Worm (Caenorhabditis elegans): ENCODE measurements around the gene srz-13.

Gene srz-13

DNA sequence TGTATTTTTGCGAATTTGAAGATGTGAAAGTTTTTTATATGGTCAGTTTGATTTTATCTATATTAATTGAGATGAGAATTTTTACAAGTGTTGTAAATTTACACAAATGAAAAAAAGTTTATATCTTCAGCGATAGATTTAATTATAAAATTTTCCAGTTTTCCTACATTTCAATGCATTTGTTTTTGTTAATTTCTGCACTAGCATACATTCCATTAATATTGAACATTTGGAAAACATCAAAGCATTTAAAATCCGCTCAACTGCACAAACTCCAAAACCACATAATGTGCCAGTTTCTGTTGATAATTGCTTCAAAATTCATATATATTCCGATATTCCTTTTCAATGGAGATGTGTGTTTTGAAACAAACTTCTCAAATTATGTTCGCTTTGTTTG, 708 bp downstream of the srz-13 start, which contains the start of gene srh-277:
Gene srh-277 (plus strand): TSS at position 301 of the 400 bp plus-strand sequence.
- TF ChIP-seq sem-4 (tag; optimal IDR thresholded peaks at IDR 0.05) = no peak
- TF ChIP-seq C34F6.9 (tag; optimal IDR thresholded peaks at IDR 0.05) = no peak
- no peak for TF ChIP-seq nhr-6 (tag; optimal IDR thresholded peaks at IDR 0.05)
- TF ChIP-seq lin-11 (tag; optimal IDR thresholded peaks at IDR 0.05) = no peak
- TF ChIP-seq lin-39 (tag; optimal IDR thresholded peaks at IDR 0.05) = no peak
- TF ChIP-seq elt-1 (tag; optimal IDR thresholded peaks at IDR 0.05) = no peak

DNA sequence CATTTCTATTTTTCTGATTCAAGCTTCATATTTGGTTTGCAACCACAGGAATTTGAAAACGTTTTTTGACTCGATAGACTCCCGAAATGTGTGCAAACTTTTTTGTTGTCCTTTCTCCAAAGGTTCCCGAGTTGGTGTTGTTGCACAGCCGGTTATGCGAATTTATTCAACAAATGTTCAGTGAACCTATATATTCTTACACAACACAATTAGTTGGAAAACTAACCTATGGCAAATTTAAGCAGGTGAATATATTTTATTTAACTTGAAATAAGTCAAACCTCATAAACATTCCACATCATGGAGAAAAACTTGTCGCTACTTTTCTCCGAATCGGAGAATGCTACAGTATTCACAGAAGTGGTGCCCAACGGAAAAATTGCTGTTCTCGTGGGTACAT, 1.1 kb downstream of the srz-13 start, which contains the start of gene srz-14:
Gene srz-14 (plus strand): TSS at position 301 of the 400 bp plus-strand sequence.
- TF ChIP-seq gmeb-1 (tag; optimal IDR thresholded peaks at IDR 0.05) (no peak), mbf-1 (tag; optimal IDR thresholded peaks at IDR 0.05) (no peak), ceh-82 (tag; optimal IDR thresholded peaks at IDR 0.05) (no peak), ztf-4 (tag; optimal IDR thresholded peaks at IDR 0.05) (no peak), peb-1 (tag; optimal IDR thresholded peaks at IDR 0.05) (no peak), ztf-11 (tag; optimal IDR thresholded peaks at IDR 0.05) (no peak), R02D3.7 (tag; optimal IDR thresholded peaks at IDR 0.05) (no peak), nhr-21 (tag; optimal IDR thresholded peaks at IDR 0.05) (no peak), nhr-12 (tag; optimal IDR thresholded peaks at IDR 0.05) (no peak), ztf-1 (GFP tag; conservative IDR thresholded peaks at IDR 0.05) (no peak), lin-39 (tag; optimal IDR thresholded peaks at IDR 0.05) (no peak)

DNA sequence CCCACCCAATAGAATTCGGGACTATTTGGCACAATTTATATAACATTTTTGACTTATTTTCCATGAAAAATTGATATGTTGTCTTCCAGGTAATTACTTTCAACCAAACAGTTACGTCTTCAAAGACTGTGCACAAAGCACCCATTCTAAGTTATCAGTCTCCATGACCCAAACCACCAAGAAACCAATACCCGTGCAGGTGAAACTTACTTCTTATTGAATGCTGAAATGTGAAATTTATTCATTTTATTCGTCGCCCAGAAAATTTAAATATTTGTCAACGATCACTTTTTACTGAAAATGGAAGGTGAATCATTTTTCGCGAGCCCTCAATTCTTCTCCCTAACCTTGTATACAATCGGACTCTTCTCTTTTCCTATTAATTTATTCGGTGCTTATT, 8.3 kb downstream of the srz-13 start, which contains the start of gene srh-281:
Gene srh-281 (plus strand): TSS at position 301 of the 400 bp plus-strand sequence.
- TF ChIP-seq nhr-21 (tag; optimal IDR thresholded peaks at IDR 0.05) (no peak), sem-4 (tag; optimal IDR thresholded peaks at IDR 0.05) (no peak), lin-39 (tag; optimal IDR thresholded peaks at IDR 0.05) (no peak), ceh-82 (tag; optimal IDR thresholded peaks at IDR 0.05) (no peak), gmeb-1 (tag; optimal IDR thresholded peaks at IDR 0.05) (no peak), elt-1 (tag; optimal IDR thresholded peaks at IDR 0.05) (no peak), sma-3 (GFP tag; optimal IDR thresholded peaks at IDR 0.05) (no peak), nhr-77 (tag; optimal IDR thresholded peaks at IDR 0.05) (no peak), mab-5 (tag; optimal IDR thresholded peaks at IDR 0.05) (no peak), nhr-10 (tag; optimal IDR thresholded peaks at IDR 0.05) (no peak), alr-1 (tag; optimal IDR thresholded peaks at IDR 0.05) (no peak), mdl-1 (tag; optimal IDR thresholded peaks at IDR 0.05) (no peak), dmd-4 (tag; optimal IDR thresholded peaks at IDR 0.05) (no peak), R02D3.7 (tag; optimal IDR thresholded peaks at IDR 0.05) (no peak), unc-39 (tag; optimal IDR thresholded peaks at IDR 0.05) (no peak)

ce11 chrV:16192114-16192513, 9.9 kb downstream of the srz-13 start, which contains the start of gene srh-279:
TSS of gene srh-279 (plus strand) at chrV:16192414.
- no peak for TF ChIP-seq C34F6.9 (tag; optimal IDR thresholded peaks at IDR 0.05)
- TF ChIP-seq aly-2 (tag; optimal IDR thresholded peaks at IDR 0.05) = no peak
- no peak for TF ChIP-seq lsy-2 (tag; optimal IDR thresholded peaks at IDR 0.05)
- no peak for TF ChIP-seq elt-1 (tag; optimal IDR thresholded peaks at IDR 0.05)
- no peak for TF ChIP-seq ztf-4 (tag; optimal IDR thresholded peaks at IDR 0.05)
- no peak for TF ChIP-seq egl-27 (tag; optimal IDR thresholded peaks at IDR 0.05)
- no peak for TF ChIP-seq dmd-4 (tag; optimal IDR thresholded peaks at IDR 0.05)
- TF ChIP-seq lin-13 (GFP tag; optimal IDR thresholded peaks at IDR 0.05) = no peak
- TF ChIP-seq unc-62 (GFP tag; optimal IDR thresholded peaks at IDR 0.05) = no peak
- TF ChIP-seq nhr-129 (tag; optimal IDR thresholded peaks at IDR 0.05) = no peak
- no peak for TF ChIP-seq fos-1 (tag; optimal IDR thresholded peaks at IDR 0.05)
- no peak for TF ChIP-seq skn-1 (tag; optimal IDR thresholded peaks at IDR 0.05)
- no peak for TF ChIP-seq ama-1 (optimal IDR thresholded peaks at IDR 0.05)
- TF ChIP-seq unc-55 (GFP tag; optimal IDR thresholded peaks at IDR 0.05) = no peak
- no peak for TF ChIP-seq ceh-82 (tag; optimal IDR thresholded peaks at IDR 0.05)

- TF ChIP-seq R02D3.7 (tag; optimal IDR thresholded peaks at IDR 0.05) (no peak), alr-1 (tag; optimal IDR thresholded peaks at IDR 0.05) (no peak), Y55F3AM.14 (GFP tag; optimal IDR thresholded peaks at IDR 0.05) (no peak), egl-27 (tag; optimal IDR thresholded peaks at IDR 0.05) (no peak), zag-1 (tag; optimal IDR thresholded peaks at IDR 0.05) (no peak), nhr-77 (tag; optimal IDR thresholded peaks at IDR 0.05) (no peak), blmp-1 (tag; optimal IDR thresholded peaks at IDR 0.05; ENCODE audit: insufficient read depth) (no peak), nhr-6 (tag; optimal IDR thresholded peaks at IDR 0.05) (no peak), unc-62 (GFP tag; optimal IDR thresholded peaks at IDR 0.05) (no peak), ceh-16 (tag; optimal IDR thresholded peaks at IDR 0.05) (no peak), lin-39 (tag; optimal IDR thresholded peaks at IDR 0.05) (no peak), mbf-1 (tag; optimal IDR thresholded peaks at IDR 0.05) (no peak)
Measured at ce11 chrV:16194639-16195038, 12.4 kb downstream of the srz-13 start, which contains the start of gene rabr-4. TSS of gene rabr-4 (plus strand) at chrV:16194939.

Measured in whole organism, L2 larva.